Fruit fly (Drosophila melanogaster) whole organism: ENCODE data around the gene Mlc2.

Source experiments
- pan ChIP-seq: fragments of >200 bp; optimal IDR thresholded peaks from 2 replicates; lab custom pipeline; 2017
- usp ChIP-seq: fragments of >200 bp; optimal IDR thresholded peaks from 2 replicates; lab custom pipeline; 2017; ENCODE audit warnings: missing biosample characterization, missing genetic modification characterization, mixed read lengths

- TF ChIP-seq usp (GFP tag; lab: Kevin White, UChicago) (no peak), pan (no peak)
These were observed 8.1 kb downstream of the Mlc2 start, which contains the start of gene VhaAC45RP for dm6 chr3R:30166159-30166784.
